Worm (Caenorhabditis elegans) whole organism, late embryonic: ENCODE measurements around the gene H40L08.2.

Experiments used
- C08G9.2 ChIP-seq: sonication (generic microtip); optimal IDR thresholded peaks from 2 replicates; lab custom pipeline; 2016; ENCODE audit warnings: mild to moderate bottlenecking, missing genetic modification characterization, moderate library complexity, missing compliant biosample characterization
- K02D7.2 ChIP-seq: sonication (generic microtip); optimal IDR thresholded peaks from 2 replicates; lab custom pipeline; 2017; ENCODE audit warnings: mild to moderate bottlenecking, missing genetic modification characterization, missing compliant biosample characterization
- K09A11.1 ChIP-seq: sonication (generic microtip); optimal IDR thresholded peaks from 2 replicates; lab custom pipeline; 2017; ENCODE audit warnings: antibody characterized with exemption, mild to moderate bottlenecking, missing genetic modification characterization, missing compliant biosample characterization; ENCODE audit not compliant: insufficient read depth
- Y22D7AL.16 ChIP-seq: sonication (generic microtip); optimal IDR thresholded peaks from 2 replicates; lab custom pipeline; 2016; ENCODE audit warnings: missing genetic modification characterization, missing compliant biosample characterization
- ama-1 ChIP-seq: fragments of 150-350 bp; optimal IDR thresholded peaks from 2 replicates; lab custom pipeline; 2014
- ceh-14 ChIP-seq: sonication (generic microtip); optimal IDR thresholded peaks from 2 replicates; lab custom pipeline; 2016; ENCODE audit warnings: missing genotype, missing genetic modification characterization, missing compliant biosample characterization
- ceh-2 ChIP-seq: sonication (generic microtip); optimal IDR thresholded peaks from 2 replicates; lab custom pipeline; 2016; ENCODE audit warnings: missing genotype, missing genetic modification characterization, missing compliant biosample characterization
- ceh-22 ChIP-seq: sonication (generic microtip); optimal IDR thresholded peaks from 2 replicates; lab custom pipeline; 2017; ENCODE audit warnings: missing biosample characterization, missing genetic modification characterization
- ceh-24 ChIP-seq: sonication (generic microtip); optimal IDR thresholded peaks from 2 replicates; lab custom pipeline; 2016; ENCODE audit warnings: mild to moderate bottlenecking, missing genetic modification characterization, missing compliant biosample characterization
- ceh-30 ChIP-seq: fragments of 150-350 bp; optimal IDR thresholded peaks from 2 replicates; lab custom pipeline; 2014; ENCODE audit warnings: missing biosample characterization, missing genetic modification characterization
- ceh-31 ChIP-seq: sonication (generic microtip); optimal IDR thresholded peaks from 2 replicates; lab custom pipeline; 2016; ENCODE audit warnings: missing genetic modification characterization, missing compliant biosample characterization
- ceh-34 ChIP-seq: sonication (generic microtip); optimal IDR thresholded peaks from 2 replicates; lab custom pipeline; 2016; ENCODE audit warnings: mild to moderate bottlenecking, missing genetic modification characterization, missing compliant biosample characterization
- ceh-45 ChIP-seq: fragments of 200-800 bp; sonication (Bioruptor generic); IDR thresholded peaks from 2 replicates; pipeline ENCODE4 v1.3.6; 2022; ENCODE audit warnings: missing genetic modification reagents, missing genetic modification characterization, missing compliant biosample characterization
- ceh-48 ChIP-seq: sonication (generic microtip); optimal IDR thresholded peaks from 2 replicates; lab custom pipeline; 2016; ENCODE audit warnings: missing genetic modification characterization, inconsistent platforms, missing compliant biosample characterization
- ceh-9 ChIP-seq: sonication (generic microtip); optimal IDR thresholded peaks from 2 replicates; lab custom pipeline; 2016; ENCODE audit warnings: mild to moderate bottlenecking, missing genetic modification characterization, inconsistent platforms, missing compliant biosample characterization
- dve-1 ChIP-seq: sonication (generic microtip); optimal IDR thresholded peaks from 2 replicates; lab custom pipeline; 2017; ENCODE audit warnings: antibody characterized with exemption, mild to moderate bottlenecking, missing genetic modification characterization, missing compliant biosample characterization
- elt-2 ChIP-seq: sonication (generic microtip); optimal IDR thresholded peaks from 2 replicates; lab custom pipeline; 2016; ENCODE audit warnings: missing genetic modification reagents, missing genetic modification characterization, missing compliant biosample characterization
- elt-4 ChIP-seq: sonication (generic microtip); optimal IDR thresholded peaks from 2 replicates; lab custom pipeline; 2016; ENCODE audit warnings: missing genetic modification characterization, missing compliant biosample characterization
- ets-4 ChIP-seq: sonication (generic microtip); optimal IDR thresholded peaks from 2 replicates; lab custom pipeline; 2016; ENCODE audit warnings: missing genetic modification characterization, missing compliant biosample characterization
- fkh-10 ChIP-seq: fragments of 150-350 bp; optimal IDR thresholded peaks from 2 replicates; lab custom pipeline; 2014; ENCODE audit warnings: missing biosample characterization, missing genetic modification reagents, missing genetic modification characterization
- hlh-15 ChIP-seq: sonication (generic microtip); optimal IDR thresholded peaks from 2 replicates; lab custom pipeline; 2016; ENCODE audit warnings: missing genetic modification characterization, missing compliant biosample characterization
- hlh-30 ChIP-seq: sonication (generic microtip); optimal IDR thresholded peaks from 2 replicates; lab custom pipeline; 2017; ENCODE audit warnings: antibody characterized with exemption, missing genetic modification characterization, missing compliant biosample characterization; ENCODE audit not compliant: insufficient read depth
- hlh-8 ChIP-seq: sonication (generic microtip); optimal IDR thresholded peaks from 2 replicates; lab custom pipeline; 2016; ENCODE audit warnings: missing genotype, missing genetic modification characterization, missing compliant biosample characterization
- lim-6 ChIP-seq: sonication (generic microtip); optimal IDR thresholded peaks from 2 replicates; lab custom pipeline; 2016; ENCODE audit warnings: missing genetic modification characterization, missing compliant biosample characterization
- madf-2 ChIP-seq: sonication (generic microtip); optimal IDR thresholded peaks from 2 replicates; lab custom pipeline; 2017; ENCODE audit warnings: missing genetic modification characterization, missing compliant biosample characterization
- mec-3 ChIP-seq: sonication (generic microtip); optimal IDR thresholded peaks from 2 replicates; lab custom pipeline; 2016; ENCODE audit warnings: borderline replicate concordance, missing genetic modification characterization, missing compliant biosample characterization
- nfya-1 ChIP-seq: sonication (generic microtip); optimal IDR thresholded peaks from 2 replicates; lab custom pipeline; 2017; ENCODE audit warnings: missing genetic modification characterization, mild to moderate bottlenecking, missing compliant biosample characterization, antibody characterized with exemption, moderate library complexity
- nhr-232 ChIP-seq: sonication (generic microtip); optimal IDR thresholded peaks from 2 replicates; lab custom pipeline; 2016; ENCODE audit warnings: missing genetic modification characterization, missing compliant biosample characterization
- npax-4 ChIP-seq: sonication (generic microtip); optimal IDR thresholded peaks from 2 replicates; lab custom pipeline; 2016; ENCODE audit warnings: missing genetic modification characterization, missing compliant biosample characterization
- odd-2 ChIP-seq: sonication (generic microtip); optimal IDR thresholded peaks from 2 replicates; lab custom pipeline; 2017; ENCODE audit warnings: antibody characterized with exemption, mild to moderate bottlenecking, missing genetic modification characterization, missing compliant biosample characterization
- pag-3 ChIP-seq: sonication (generic microtip); optimal IDR thresholded peaks from 2 replicates; lab custom pipeline; 2016; ENCODE audit warnings: missing compliant biosample characterization, missing genetic modification characterization, borderline replicate concordance
- pha-2 ChIP-seq: sonication (generic microtip); optimal IDR thresholded peaks from 2 replicates; lab custom pipeline; 2017; ENCODE audit warnings: mild to moderate bottlenecking, missing genetic modification characterization, missing compliant biosample characterization
- pqm-1 ChIP-seq: sonication (generic microtip); optimal IDR thresholded peaks from 2 replicates; lab custom pipeline; 2016; ENCODE audit warnings: missing genetic modification characterization, missing compliant biosample characterization
- ref-2 ChIP-seq: sonication (generic microtip); optimal IDR thresholded peaks from 2 replicates; lab custom pipeline; 2016; ENCODE audit warnings: missing genetic modification characterization, missing compliant biosample characterization
- sox-4 ChIP-seq: sonication (generic microtip); optimal IDR thresholded peaks from 2 replicates; lab custom pipeline; 2017; ENCODE audit warnings: mild to moderate bottlenecking, missing genetic modification characterization, inconsistent platforms, missing compliant biosample characterization
- tbx-7 ChIP-seq: sonication (generic microtip); optimal IDR thresholded peaks from 2 replicates; lab custom pipeline; 2016; ENCODE audit warnings: missing genotype, missing genetic modification characterization, missing compliant biosample characterization
- ttx-3 ChIP-seq: sonication (generic microtip); optimal IDR thresholded peaks from 2 replicates; lab custom pipeline; 2016; ENCODE audit warnings: missing genetic modification reagents, missing genetic modification characterization, missing compliant biosample characterization
- unc-3 ChIP-seq, 2 experiments: fragments of 200-800 bp in 1 of 2; sonication (Bioruptor generic) in 1 of 2; sonication (generic microtip) in 1 of 2; conservative IDR thresholded peaks in 1 of 2; optimal IDR thresholded peaks in 1 of 2; 2 replicates each; pipeline versions ENCODE4 v1.3.6 to Lab custom; 2016 to 2022; ENCODE audit warnings: missing compliant biosample characterization in 2 of 2, missing genetic modification characterization in 2 of 2, missing genetic modification reagents in 1 of 2
- unc-42 ChIP-seq: sonication (generic microtip); optimal IDR thresholded peaks from 2 replicates; lab custom pipeline; 2016; ENCODE audit warnings: missing genotype, missing genetic modification characterization, missing compliant biosample characterization
- unc-55 ChIP-seq: sonication (generic microtip); optimal IDR thresholded peaks from 2 replicates; lab custom pipeline; 2017; ENCODE audit warnings: missing biosample characterization, missing genetic modification reagents, missing genetic modification characterization
- ztf-16 ChIP-seq: sonication (generic microtip); optimal IDR thresholded peaks from 2 replicates; lab custom pipeline; 2017; ENCODE audit warnings: missing genetic modification characterization, missing compliant biosample characterization

Gene H40L08.2

ce11 chrX:15039029-15039695 lies 38.4 kb downstream of the H40L08.2 start:
- TF ChIP-seq tbx-7 (tag; lab: Kevin White, UChicago), result no peak
- no peak for TF ChIP-seq ceh-9
- no peak for TF ChIP-seq nhr-232

DNA sequence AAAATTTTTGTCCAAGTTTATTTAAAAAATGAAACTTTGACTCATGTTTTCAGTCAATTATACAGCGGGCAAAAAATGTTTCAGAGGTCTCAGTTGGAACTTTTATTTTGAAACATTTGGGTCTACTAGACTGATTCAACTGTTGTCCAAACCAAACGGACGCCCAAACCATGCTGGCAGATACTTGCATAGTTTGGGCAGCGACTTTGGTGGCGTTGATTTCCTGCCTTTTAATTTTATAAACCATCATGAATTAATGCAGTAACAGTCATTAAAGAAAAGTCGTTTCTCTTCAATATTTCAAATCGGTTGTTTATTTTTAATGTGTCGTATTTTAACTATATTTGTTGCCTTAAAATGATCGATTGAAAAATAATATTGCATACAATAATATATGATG lies 41.3 kb downstream of the H40L08.2 start:
- TF ChIP-seq ceh-14 (tag; lab: Kevin White, UChicago) (no peak), ceh-34 (tag; lab: Kevin White, UChicago) (no peak), ceh-22 (no peak), ama-1 (lab: Kevin White, UChicago) (no peak), pha-2 (no peak), ceh-24 (tag; lab: Kevin White, UChicago) (no peak), elt-2 (tag; lab: Kevin White, UChicago) (no peak), npax-4 (tag; lab: Kevin White, UChicago) (no peak), ceh-9 (no peak), C08G9.2 (tag; lab: Kevin White, UChicago) (no peak), ceh-45 (no peak), ceh-30 (tag; lab: Kevin White, UChicago) (no peak), unc-55 (GFP tag; lab: Kevin White, UChicago) (no peak), ceh-2 (tag; lab: Kevin White, UChicago) (no peak)

DNA sequence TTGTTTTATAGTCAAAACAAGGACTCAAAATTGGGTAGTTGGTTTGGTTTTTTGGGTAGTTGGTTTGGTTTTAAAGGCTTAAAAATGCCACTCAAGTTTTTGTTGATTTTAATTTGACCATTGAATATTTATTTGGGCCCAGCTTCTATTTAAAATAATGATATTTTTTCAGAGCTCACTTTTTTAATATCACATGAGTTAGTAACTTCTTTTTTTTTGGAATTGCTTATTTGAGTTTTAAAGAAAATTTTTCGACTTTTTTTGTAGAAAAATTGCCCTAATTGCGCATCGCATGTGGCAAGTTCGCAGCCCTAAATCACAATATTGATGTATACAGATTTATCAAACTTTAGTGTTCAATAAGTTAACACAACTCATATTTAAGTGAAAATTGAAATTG lies 41.8 kb downstream of the H40L08.2 start:
- no peak for TF ChIP-seq fkh-10 (GFP tag; lab: Kevin White, UChicago)
- no peak for TF ChIP-seq hlh-15 (tag; lab: Kevin White, UChicago)
- no peak for TF ChIP-seq ceh-45
- no peak for TF ChIP-seq madf-2 (tag; lab: Kevin White, UChicago)
- no peak for TF ChIP-seq nhr-232
- no peak for TF ChIP-seq pag-3 (tag; lab: Kevin White, UChicago)
- no peak for TF ChIP-seq K09A11.1 (tag; lab: Kevin White, UChicago)
- TF ChIP-seq elt-4 (tag; lab: Kevin White, UChicago), result no peak
- no peak for TF ChIP-seq ztf-16
- TF ChIP-seq Y22D7AL.16, result no peak
- no peak for TF ChIP-seq ttx-3
- no peak for TF ChIP-seq ets-4 (tag; lab: Kevin White, UChicago)
- TF ChIP-seq ref-2 (tag; lab: Kevin White, UChicago), result no peak
- TF ChIP-seq ceh-9, result no peak
- no peak for TF ChIP-seq dve-1 (tag; lab: Kevin White, UChicago)
- no peak for TF ChIP-seq tbx-7 (tag; lab: Kevin White, UChicago)
- TF ChIP-seq hlh-30, result no peak
- TF ChIP-seq hlh-8 (tag; lab: Kevin White, UChicago), result no peak
- no peak for TF ChIP-seq ceh-14 (tag; lab: Kevin White, UChicago)

- TF ChIP-seq nhr-232 (no peak), tbx-7 (tag; lab: Kevin White, UChicago) (no peak), ets-4 (tag; lab: Kevin White, UChicago) (no peak), odd-2 (tag; lab: Kevin White, UChicago) (no peak), unc-42 (tag; lab: Kevin White, UChicago) (no peak), mec-3 (tag; lab: Kevin White, UChicago) (no peak), unc-3 (GFP tag; conservative IDR thresholded peaks at IDR 0.05; lab: Robert Waterston, UW) (no peak), unc-3 (tag; optimal IDR thresholded peaks at IDR 0.05; lab: Kevin White, UChicago) (no peak), fkh-10 (GFP tag; lab: Kevin White, UChicago) (no peak), K02D7.2 (tag; lab: Kevin White, UChicago) (no peak), lim-6 (tag; lab: Kevin White, UChicago) (no peak), sox-4 (tag; lab: Kevin White, UChicago) (no peak), ceh-22 (no peak), ceh-34 (tag; lab: Kevin White, UChicago) (no peak), ceh-31 (tag; lab: Kevin White, UChicago) (no peak), ttx-3 (no peak), pqm-1 (tag; lab: Kevin White, UChicago) (no peak), nfya-1 (tag; lab: Kevin White, UChicago) (no peak), Y22D7AL.16 (no peak), hlh-30 (no peak), ceh-48 (tag; lab: Kevin White, UChicago) (no peak)
Observed at ce11 chrX:15034787-15035186, 42.8 kb downstream of the H40L08.2 start, which contains the start of gene dsc-1. Gene dsc-1, minus strand, starts transcription at chrX:15034832.
